Fruit fly (Drosophila melanogaster) whole organism, pupa: Measurements from ENCODE around the gene CSN8.

Experiments used
- CG13204 ChIP-seq: fragments of 200-800 bp; sonication (Bioruptor generic); optimal IDR thresholded peaks from 2 replicates; lab custom pipeline; 2018; ENCODE audit warnings: missing biosample characterization, mild to moderate bottlenecking, missing genetic modification characterization, moderate library complexity
- CG17806 ChIP-seq: fragments of 200-800 bp; sonication (Bioruptor generic); optimal IDR thresholded peaks from 2 replicates; lab custom pipeline; 2018; ENCODE audit warnings: missing biosample characterization, mild to moderate bottlenecking, missing genetic modification characterization, moderate library complexity
- CG32121 ChIP-seq: fragments of 200-800 bp; sonication (Bioruptor generic); IDR thresholded peaks from 2 replicates; pipeline ENCODE4 v1.3.6; 2022; ENCODE audit warnings: missing biosample characterization, missing genetic modification characterization
- CG4496 ChIP-seq: fragments of 200-800 bp; sonication (Bioruptor generic); IDR thresholded peaks from 3 replicates; pipeline ENCODE4 v1.3.6; 2022; ENCODE audit warnings: missing biosample characterization, missing genetic modification characterization
- CG8159 ChIP-seq: fragments of 200-800 bp; sonication (Bioruptor generic); optimal IDR thresholded peaks from 3 replicates; lab custom pipeline; 2018; ENCODE audit warnings: missing biosample characterization, mild to moderate bottlenecking, missing genetic modification characterization, moderate library complexity
- CG9948 ChIP-seq: fragments of 200-800 bp; sonication (Bioruptor generic); optimal IDR thresholded peaks from 2 replicates; lab custom pipeline; 2018; ENCODE audit warnings: missing biosample characterization, mild to moderate bottlenecking, missing genetic modification characterization, moderate library complexity
- Pif1A ChIP-seq: fragments of 200-800 bp; sonication (Bioruptor generic); optimal IDR thresholded peaks from 3 replicates; lab custom pipeline; 2016; ENCODE audit warnings: missing biosample characterization, missing genetic modification characterization
- Pif1B ChIP-seq: fragments of 200-800 bp; sonication (Bioruptor generic); optimal IDR thresholded peaks from 3 replicates; lab custom pipeline; 2016; ENCODE audit warnings: missing biosample characterization, missing genetic modification characterization
- Snoo ChIP-seq: fragments of 200-800 bp; sonication (Bioruptor generic); optimal IDR thresholded peaks from 3 replicates; lab custom pipeline; 2017; ENCODE audit warnings: missing biosample characterization, mild to moderate bottlenecking, missing genetic modification characterization, inconsistent platforms
- gl ChIP-seq: fragments of 200-800 bp; sonication (Bioruptor generic); optimal IDR thresholded peaks from 2 replicates; lab custom pipeline; 2018; ENCODE audit warnings: missing biosample characterization, mild to moderate bottlenecking, missing genetic modification characterization

dm6 chr2L:8384985-8385519, 20.4 kb downstream of the CSN8 start:
- TF ChIP-seq Pif1A (no peak), gl (no peak), CG9948 (no peak), CG13204 (GFP tag; lab: Kevin White, UChicago) (no peak), CG32121 (GFP tag; lab: Robert Waterston, UW) (no peak), Snoo (tag; lab: Kevin White, UChicago) (no peak), CG4496 (GFP tag; lab: Robert Waterston, UW) (no peak), CG17806 (tag; lab: Kevin White, UChicago) (no peak), Pif1B (GFP tag; lab: Kevin White, UChicago) (no peak), CG8159 (tag; lab: Kevin White, UChicago) (no peak)
